Fruit fly (Drosophila melanogaster): Measurements from ENCODE around the gene Lint-O.

Lint-O gene

dm6 chrX:2720122-2720521 lies 21.6 kb downstream of the Lint-O start, which contains the start of gene CG2701 (continued):
- TF ChIP-seq CG10366 (GFP tag; IDR thresholded peaks at IDR 0.05) (no peak), CG11696 (GFP tag; IDR thresholded peaks at IDR 0.05) (no peak), Opbp (GFP tag; IDR thresholded peaks at IDR 0.05; ENCODE audit: partially characterized antibody) (peak; percentile 74; the same call in 2 of the 3 replicates), crc (GFP tag; optimal IDR thresholded peaks at IDR 0.05) (no peak), CG15269 (tag; optimal IDR thresholded peaks at IDR 0.05) (no peak), CG30020 (tag; optimal IDR thresholded peaks at IDR 0.05) (no peak), Mes4 (GFP tag; optimal IDR thresholded peaks at IDR 0.05) (no peak), E2f2 (GFP tag; IDR thresholded peaks at IDR 0.05) (peak; percentile 77), CG17568 (GFP tag; optimal IDR thresholded peaks at IDR 0.05) (no peak), Hey (tag; optimal IDR thresholded peaks at IDR 0.05) (no peak), CG13296 (GFP tag; optimal IDR thresholded peaks at IDR 0.05) (no peak), bigmax (GFP tag; optimal IDR thresholded peaks at IDR 0.05) (no peak), Gug (GFP tag; IDR thresholded peaks at IDR 0.05) (peak; percentile 13; the same call in 1 of the 4 replicates), CG14860 (GFP tag; IDR thresholded peaks at IDR 0.05; ENCODE audit: partially characterized antibody) (peak; percentile 64), sisA (GFP tag; IDR thresholded peaks at IDR 0.05) (no peak), CG30403 (GFP tag; optimal IDR thresholded peaks at IDR 0.05) (no peak), CG5953 (GFP tag; IDR thresholded peaks at IDR 0.05) (no peak), Hmr (GFP tag; optimal IDR thresholded peaks at IDR 0.05) (no peak), Elba2 (GFP tag; optimal IDR thresholded peaks at IDR 0.05) (peak; percentile 12), CG14965 (GFP tag; optimal IDR thresholded peaks at IDR 0.05; ENCODE audit: borderline replicate concordance) (no peak), CG32532 (GFP tag; IDR thresholded peaks at IDR 0.05) (no peak), Pdp1 (GFP tag; optimal IDR thresholded peaks at IDR 0.05) (peak in 1 of 2 experiments; percentile 76), sqz (GFP tag; optimal IDR thresholded peaks at IDR 0.05) (no peak), h (optimal IDR thresholded peaks at IDR 0.05) (no peak), sob (GFP tag; IDR thresholded peaks at IDR 0.05) (no peak), B-H1 (GFP tag; IDR thresholded peaks at IDR 0.05) (no peak), caup (GFP tag; optimal IDR thresholded peaks at IDR 0.05; ENCODE audit: severe bottlenecking) (no peak), ac (GFP tag; optimal IDR thresholded peaks at IDR 0.05) (no peak), TFAM (GFP tag; optimal IDR thresholded peaks at IDR 0.05) (no peak), CG11695 (GFP tag; IDR thresholded peaks at IDR 0.05) (no peak), CG31388 (GFP tag; optimal IDR thresholded peaks at IDR 0.05) (no peak), gcm (GFP tag; optimal IDR thresholded peaks at IDR 0.05) (no peak), Abd-B (GFP tag; optimal IDR thresholded peaks at IDR 0.05) (no peak), dmrt11E (tag; optimal IDR thresholded peaks at IDR 0.05) (no peak), CG1603 (tag; optimal IDR thresholded peaks at IDR 0.05) (no peak), CG13287 (GFP tag; IDR thresholded peaks at IDR 0.05; ENCODE audit: partially characterized antibody) (peak; percentile 80), cas (GFP tag; IDR thresholded peaks at IDR 0.05) (no peak), CG32772 (GFP tag; IDR thresholded peaks at IDR 0.05) (no peak), ash1 (GFP tag; optimal IDR thresholded peaks at IDR 0.05) (no peak), danr (GFP tag; IDR thresholded peaks at IDR 0.05) (no peak), al (GFP tag; IDR thresholded peaks at IDR 0.05) (no peak), Hr3 (GFP tag; optimal IDR thresholded peaks at IDR 0.05) (no peak), nmo (GFP tag; optimal IDR thresholded peaks at IDR 0.05) (peak; percentile 13), Scr (GFP tag; IDR thresholded peaks at IDR 0.05; ENCODE audit: partially characterized antibody) (peak; percentile 63), CG8478 (optimal IDR thresholded peaks at IDR 0.05) (no peak), az2 (GFP tag; optimal IDR thresholded peaks at IDR 0.05) (no peak), Side (GFP tag; optimal IDR thresholded peaks at IDR 0.05) (no peak), CG1792 (GFP tag; optimal IDR thresholded peaks at IDR 0.05) (no peak), peb (GFP tag; IDR thresholded peaks at IDR 0.05) (no peak), Dfd (GFP tag; optimal IDR thresholded peaks at IDR 0.05) (no peak), E2f1 (GFP tag; IDR thresholded peaks at IDR 0.05) (no peak), zf30C (GFP tag; optimal IDR thresholded peaks at IDR 0.05) (no peak), CG6272 (GFP tag; IDR thresholded peaks at IDR 0.05) (no peak)
